Fruit fly (Drosophila melanogaster) whole organism, prepupa: ENCODE measurements around the gene bark.

ENCODE experiments used
- Blimp-1 ChIP-seq: fragments of 200-800 bp; sonication (Bioruptor generic); optimal IDR thresholded peaks from 3 replicates; lab custom pipeline; 2017; ENCODE audit warnings: missing biosample characterization, missing genetic modification characterization, mild to moderate bottlenecking, moderate library complexity, missing genetic modification reagents
- CG16779 ChIP-seq: fragments of 200-800 bp; sonication (Bioruptor generic); optimal IDR thresholded peaks from 3 replicates; lab custom pipeline; 2017; ENCODE audit warnings: missing biosample characterization, mild to moderate bottlenecking, missing genetic modification characterization
- CG6792 ChIP-seq: fragments of 200-800 bp; sonication (Bioruptor generic); optimal IDR thresholded peaks from 3 replicates; lab custom pipeline; 2016; ENCODE audit warnings: missing biosample characterization, missing genetic modification characterization
- CG8319 ChIP-seq: fragments of 200-800 bp; sonication (Bioruptor generic); optimal IDR thresholded peaks from 3 replicates; lab custom pipeline; 2016; ENCODE audit warnings: missing biosample characterization, missing genetic modification characterization
- CG9139 ChIP-seq: fragments of 200-800 bp; sonication (Bioruptor generic); optimal IDR thresholded peaks from 3 replicates; lab custom pipeline; 2017; ENCODE audit warnings: missing biosample characterization, mild to moderate bottlenecking, missing genetic modification characterization
- Eip78C ChIP-seq: fragments of 200-800 bp; sonication (Bioruptor generic); peaks from one replicate; lab custom pipeline; 2016; ENCODE audit warnings: missing biosample characterization, missing genetic modification characterization
- OdsH ChIP-seq: fragments of 200-800 bp; sonication (Bioruptor generic); optimal IDR thresholded peaks from 3 replicates; lab custom pipeline; 2016; ENCODE audit warnings: missing biosample characterization, missing genetic modification characterization
- Sox102F ChIP-seq: fragments of 200-800 bp; sonication (Bioruptor generic); optimal IDR thresholded peaks from 2 replicates; lab custom pipeline; 2016; ENCODE audit warnings: missing biosample characterization, mild to moderate bottlenecking, missing genetic modification characterization
- dac ChIP-seq: fragments of 200-800 bp; sonication (Bioruptor generic); optimal IDR thresholded peaks from 2 replicates; lab custom pipeline; 2017; ENCODE audit warnings: missing biosample characterization, mild to moderate bottlenecking, missing genetic modification characterization
- fd85E ChIP-seq: fragments of 200-800 bp; sonication (Bioruptor generic); optimal IDR thresholded peaks from 3 replicates; lab custom pipeline; 2016; ENCODE audit warnings: missing biosample characterization, missing genetic modification characterization
- ss ChIP-seq, 2 experiments: fragments of 200-800 bp; sonication (Bioruptor generic); optimal IDR thresholded peaks; 2 replicates in 1 of 2; 3 replicates in 1 of 2; lab custom pipeline; 2017 to 2018; ENCODE audit warnings: mild to moderate bottlenecking in 2 of 2, missing biosample characterization in 2 of 2, missing genetic modification characterization in 2 of 2, moderate library complexity in 1 of 2

dm6 chr2L:3775767-3776351 is 11.1 kb upstream of the bark start:
- TF ChIP-seq Eip78C (GFP tag; lab: Kevin White, UChicago) (peak; percentile 91), CG8319 (peak; percentile 20), CG6792 (GFP tag; lab: Kevin White, UChicago) (peak; percentile 18), ss (GFP tag; optimal IDR thresholded peaks at IDR 0.05; lab: Kevin White, UChicago) (no peak), Blimp-1 (GFP tag; lab: Kevin White, UChicago) (no peak), CG9139 (no peak), dac (GFP tag; lab: Kevin White, UChicago) (no peak), OdsH (GFP tag; lab: Kevin White, UChicago) (peak; percentile 63), CG16779 (no peak), Sox102F (GFP tag; lab: Kevin White, UChicago) (peak; percentile 50), fd85E (GFP tag; lab: Kevin White, UChicago) (no peak)
